Worm (Caenorhabditis elegans): ENCODE results near the gene F12A10.8.
"Not testable (repeated sequence)": the region's sequence is repeated elsewhere in the genome, so short reads cannot be mapped to it uniquely, and the experiment has no call there.

Gene F12A10.8

ce11 chrII:5500986-5501657, at the start of gene F12A10.8:
F12A10.8 (minus strand) TSS chrII:5501064.
- TF ChIP-seq W03F9.2 (tag; optimal IDR thresholded peaks at IDR 0.05) (no peak), dao-5 (tag; optimal IDR thresholded peaks at IDR 0.05) (no peak), him-1 (tag; optimal IDR thresholded peaks at IDR 0.05) (no peak)

- TF ChIP-seq dao-5 (tag; optimal IDR thresholded peaks at IDR 0.05) = no peak
- no peak for TF ChIP-seq him-1 (tag; optimal IDR thresholded peaks at IDR 0.05)
- no peak for TF ChIP-seq W03F9.2 (tag; optimal IDR thresholded peaks at IDR 0.05)
Measured at ce11 chrII:5549746-5550145, 48.9 kb upstream of the F12A10.8 start, which contains the start of gene C17C3.6. C17C3.6 (plus strand) TSS chrII:5550046.

DNA sequence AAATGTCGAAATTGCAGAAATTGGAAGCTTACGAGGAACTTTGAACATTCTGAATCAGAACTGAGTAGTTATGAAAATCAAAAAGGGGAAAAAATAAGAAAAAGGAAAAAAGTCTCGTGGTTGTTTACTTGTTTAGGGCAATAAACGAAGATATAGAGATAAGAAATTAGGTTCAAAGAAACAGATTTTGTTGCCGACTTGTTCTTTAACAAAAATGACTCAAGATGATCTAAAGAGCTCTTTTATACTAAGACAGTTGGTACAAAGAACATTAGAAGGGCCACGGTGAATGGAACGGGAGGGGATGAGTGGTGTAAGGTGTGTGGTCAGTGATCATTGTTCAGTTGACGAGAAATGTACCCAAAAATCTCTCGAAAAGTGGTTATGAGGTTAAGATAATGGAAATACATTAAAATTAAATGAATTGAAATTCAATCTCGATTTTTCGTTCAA, 46.6 kb upstream of the F12A10.8 start, which contains the start of gene acdh-2:
TSS of gene acdh-2 (minus strand) at position 51 of the 453 bp plus-strand sequence.
- TF ChIP-seq W03F9.2 (tag; optimal IDR thresholded peaks at IDR 0.05) (no peak), him-1 (tag; optimal IDR thresholded peaks at IDR 0.05) (no peak), dao-5 (tag; optimal IDR thresholded peaks at IDR 0.05) (no peak)

ce11 chrII:5544764-5545163, 43.9 kb upstream of the F12A10.8 start, which contains the start of gene ins-13:
ins-13 (minus strand) TSS chrII:5544864.
- no peak for TF ChIP-seq W03F9.2 (tag; optimal IDR thresholded peaks at IDR 0.05)
- TF ChIP-seq him-1 (tag; optimal IDR thresholded peaks at IDR 0.05) = no peak
- TF ChIP-seq dao-5 (tag; optimal IDR thresholded peaks at IDR 0.05) = no peak

- no peak for TF ChIP-seq dao-5 (tag; optimal IDR thresholded peaks at IDR 0.05)
- no peak for TF ChIP-seq W03F9.2 (tag; optimal IDR thresholded peaks at IDR 0.05)
- no peak for TF ChIP-seq him-1 (tag; optimal IDR thresholded peaks at IDR 0.05)
Measured at ce11 chrII:5544145-5544515, 43.3 kb upstream of the F12A10.8 start.

ce11 chrII:5543476-5544144, 42.7 kb upstream of the F12A10.8 start:
- TF ChIP-seq dao-5 (tag; optimal IDR thresholded peaks at IDR 0.05) (peak; percentile 89), him-1 (tag; optimal IDR thresholded peaks at IDR 0.05) (peak; percentile 98), W03F9.2 (tag; optimal IDR thresholded peaks at IDR 0.05) (peak; percentile 80)

ce11 chrII:5541685-5542084, 40.8 kb upstream of the F12A10.8 start, which contains the start of gene C17C3.24:
C17C3.24 (minus strand) TSS chrII:5541785.
- no peak for TF ChIP-seq W03F9.2 (tag; optimal IDR thresholded peaks at IDR 0.05)
- no peak for TF ChIP-seq him-1 (tag; optimal IDR thresholded peaks at IDR 0.05)
- no peak for TF ChIP-seq dao-5 (tag; optimal IDR thresholded peaks at IDR 0.05)

- not testable (repeated sequence) for TF ChIP-seq dao-5, W03F9.2, him-1 (tag; optimal IDR thresholded peaks at IDR 0.05)
Measured at ce11 chrII:5540113-5540512, 39.2 kb upstream of the F12A10.8 start, which contains the start of gene hlh-27. hlh-27 (minus strand) TSS chrII:5540213.

- TF ChIP-seq W03F9.2 (tag; optimal IDR thresholded peaks at IDR 0.05) (no peak), him-1 (tag; optimal IDR thresholded peaks at IDR 0.05) (no peak), dao-5 (tag; optimal IDR thresholded peaks at IDR 0.05) (no peak)
Measured at ce11 chrII:5537524-5537923, 36.7 kb upstream of the F12A10.8 start, which contains the start of gene C17C3.11. C17C3.11 (plus strand) TSS chrII:5537824.

DNA sequence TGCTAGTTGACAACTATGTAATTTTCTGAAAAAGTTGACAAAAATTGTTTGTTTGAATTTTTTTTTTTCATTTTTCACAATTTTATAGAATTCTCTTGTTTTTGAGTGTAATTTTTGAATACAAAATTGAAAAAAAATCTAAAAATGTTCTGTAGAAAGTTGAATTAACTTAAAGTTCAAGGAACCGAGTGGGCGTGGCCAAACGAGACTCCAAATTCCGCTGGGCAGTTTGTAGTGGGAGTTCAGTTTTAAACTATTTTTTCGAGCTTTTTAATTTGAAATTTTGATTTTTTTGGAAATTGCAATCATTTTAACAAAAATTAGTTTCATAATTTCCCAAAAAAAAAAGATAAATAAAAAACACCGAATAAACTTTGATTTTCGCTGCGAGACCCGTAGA, 36.2 kb upstream of the F12A10.8 start:
- TF ChIP-seq him-1 (tag; optimal IDR thresholded peaks at IDR 0.05) (no peak), dao-5 (tag; optimal IDR thresholded peaks at IDR 0.05) (no peak), W03F9.2 (tag; optimal IDR thresholded peaks at IDR 0.05) (no peak)

ce11 chrII:5534939-5535338, 34.1 kb upstream of the F12A10.8 start, which contains the start of gene hlh-25:
hlh-25 (plus strand) TSS chrII:5535239.
- TF ChIP-seq him-1, W03F9.2, dao-5 (tag; optimal IDR thresholded peaks at IDR 0.05): not testable (repeated sequence)

- TF ChIP-seq him-1 (tag; optimal IDR thresholded peaks at IDR 0.05) (no peak), W03F9.2 (tag; optimal IDR thresholded peaks at IDR 0.05) (no peak), dao-5 (tag; optimal IDR thresholded peaks at IDR 0.05) (no peak)
Measured at ce11 chrII:5533642-5534041, 32.8 kb upstream of the F12A10.8 start, which contains the start of gene hlh-26. hlh-26 (minus strand) TSS chrII:5533742.

DNA sequence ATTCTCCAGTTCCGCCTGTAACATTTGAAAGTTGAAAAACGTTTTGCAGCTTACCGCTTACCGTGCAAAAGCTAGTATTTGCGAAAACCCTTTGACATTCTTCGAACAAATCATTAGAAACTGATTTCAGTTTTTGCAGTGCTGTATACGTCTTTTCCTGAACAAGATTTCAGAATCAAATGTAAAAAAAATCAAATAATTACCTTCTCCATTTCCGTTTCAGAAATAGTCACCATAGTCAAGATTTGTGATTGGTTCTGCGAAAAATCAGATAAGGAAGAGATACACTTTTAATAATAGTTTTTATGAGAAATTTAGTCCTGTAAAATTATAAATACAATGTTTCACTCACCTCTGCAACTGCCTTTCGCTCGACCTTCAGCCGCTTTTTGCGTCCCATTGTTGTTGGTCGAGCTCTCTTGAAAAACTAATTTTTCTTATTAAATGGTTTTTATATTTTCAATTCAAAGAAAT, 31.0 kb upstream of the F12A10.8 start, which contains the start of gene C17C3.9:
TSS of gene C17C3.9 (minus strand) at position 424 of the 474 bp plus-strand sequence.
- TF ChIP-seq him-1 (tag; optimal IDR thresholded peaks at IDR 0.05) (no peak), W03F9.2 (tag; optimal IDR thresholded peaks at IDR 0.05) (no peak), dao-5 (tag; optimal IDR thresholded peaks at IDR 0.05) (no peak)
